Fruit fly (Drosophila melanogaster): Measurements from ENCODE around the gene Efhc1.1.
A peak's percentile ranks its signal among the peaks of the same experiment; 100 is the strongest.

- peak; percentile 13 for TF ChIP-seq Smox (GFP tag; optimal IDR thresholded peaks at IDR 0.05)
- no peak for TF ChIP-seq CG34406 (GFP tag; optimal IDR thresholded peaks at IDR 0.05)
- TF ChIP-seq CG11902 (GFP tag; optimal IDR thresholded peaks at IDR 0.05), result no peak
- no peak for TF ChIP-seq CG16779 (tag; optimal IDR thresholded peaks at IDR 0.05)
- TF ChIP-seq CG3919 (GFP tag; optimal IDR thresholded peaks at IDR 0.05), result no peak
- TF ChIP-seq dac (GFP tag; optimal IDR thresholded peaks at IDR 0.05), result no peak
- TF ChIP-seq Sox14 (GFP tag; optimal IDR thresholded peaks at IDR 0.05), result no peak
- TF ChIP-seq Eip75B (GFP tag; optimal IDR thresholded peaks at IDR 0.05), result no peak
- no peak for TF ChIP-seq pdm3 (GFP tag; optimal IDR thresholded peaks at IDR 0.05)
- no peak for TF ChIP-seq Hr4 (GFP tag; optimal IDR thresholded peaks at IDR 0.05)
- no peak for TF ChIP-seq fd59A (GFP tag; optimal IDR thresholded peaks at IDR 0.05)
- TF ChIP-seq ss (GFP tag; optimal IDR thresholded peaks at IDR 0.05), result no peak
- peak; percentile 56 for TF ChIP-seq CG6854 (GFP tag; optimal IDR thresholded peaks at IDR 0.05)
Measured at dm6 chrX:15803764-15804563, 20.5 kb upstream of the Efhc1.1 start, which contains the start of the genes PGRP-LE and sd.

Data from whole organism, prepupa.